Worm (Caenorhabditis elegans) whole organism, L3 larva: Measurements from ENCODE around the gene snf-10.

Experiments used
- aly-2 ChIP-seq: fragments of 150-350 bp; optimal IDR thresholded peaks from 2 replicates; lab custom pipeline; 2014; ENCODE audit warnings: missing biosample characterization, missing genetic modification characterization
- ama-1 ChIP-seq: fragments of 150-350 bp; optimal IDR thresholded peaks from 2 replicates; lab custom pipeline; 2018
- fkh-10 ChIP-seq: sonication (generic microtip); optimal IDR thresholded peaks from 2 replicates; lab custom pipeline; 2017; ENCODE audit warnings: missing biosample characterization, missing genetic modification reagents, missing genetic modification characterization
- lin-15B ChIP-seq: fragments of 150-350 bp; optimal IDR thresholded peaks from 2 replicates; lab custom pipeline; 2014; ENCODE audit warnings: missing biosample characterization, missing genetic modification characterization
- lin-39 ChIP-seq: fragments of 150-350 bp; optimal IDR thresholded peaks from 2 replicates; lab custom pipeline; 2018; ENCODE audit warnings: missing biosample characterization, missing genetic modification reagents, missing genetic modification characterization
- mdl-1 ChIP-seq: fragments of 150-350 bp; optimal IDR thresholded peaks from 2 replicates; lab custom pipeline; 2014; ENCODE audit warnings: missing biosample characterization, missing genetic modification characterization
- nfya-1 ChIP-seq: sonication (generic microtip); optimal IDR thresholded peaks from 2 replicates; lab custom pipeline; 2017; ENCODE audit warnings: missing genetic modification characterization, mild to moderate bottlenecking, missing compliant biosample characterization, antibody characterized with exemption, moderate library complexity; ENCODE audit not compliant: insufficient read depth
- snpc-4 ChIP-seq: fragments of 150-350 bp; optimal IDR thresholded peaks from 2 replicates; lab custom pipeline; 2014; ENCODE audit warnings: missing biosample characterization, missing genetic modification characterization

ce11 chrV:10395173-10395766 is 45.4 kb downstream of the snf-10 start, which contains the start of the genes col-151 and ugt-1:
- TF ChIP-seq lin-15B: no peak
- TF ChIP-seq ama-1: no peak
- no peak for TF ChIP-seq fkh-10 (GFP tag; lab: Kevin White, UChicago)
- TF ChIP-seq aly-2 (tag; lab: Kevin White, UChicago): no peak
- TF ChIP-seq snpc-4 (tag; lab: Kevin White, UChicago): no peak
- no peak for TF ChIP-seq nfya-1
- no peak for TF ChIP-seq mdl-1 (tag; lab: Kevin White, UChicago)
- TF ChIP-seq lin-39: no peak
